Fruit fly (Drosophila melanogaster) Kc167 (cell line): ENCODE results near the gene Ubqn.

ENCODE experiments used
- Myc ChIP-seq: fragments of >200 bp; optimal IDR thresholded peaks from 2 replicates; lab custom pipeline; 2017; ENCODE audit warnings: missing external identifiers
- Sin3A ChIP-seq: fragments of >200 bp; optimal IDR thresholded peaks from 2 replicates; lab custom pipeline; 2018; ENCODE audit warnings: missing external identifiers
- h ChIP-seq: fragments of >200 bp; optimal IDR thresholded peaks from 3 replicates; lab custom pipeline; 2018; ENCODE audit warnings: missing external identifiers
- psq ChIP-seq: fragments of >200 bp; optimal IDR thresholded peaks from 2 replicates; lab custom pipeline; 2017; ENCODE audit warnings: missing external identifiers
- ttk ChIP-seq: sonication (Bioruptor generic); optimal IDR thresholded peaks from 2 replicates; lab custom pipeline; 2017; ENCODE audit warnings: missing external identifiers

dm6 chrX:19640707-19641248, 42.8 kb upstream of the Ubqn start:
- no peak for TF ChIP-seq ttk (lab: Kevin White, UChicago)
- TF ChIP-seq Myc (lab: Kevin White, UChicago), result no peak
- no peak for TF ChIP-seq psq
- no peak for TF ChIP-seq h
- TF ChIP-seq Sin3A, result no peak
